Fruit fly (Drosophila melanogaster) whole organism, embryonic: ENCODE measurements around the gene CG15337.

Experiments used
- Adf1 ChIP-seq: fragments of 200-800 bp; sonication (Bioruptor generic); IDR thresholded peaks from 2 replicates; pipeline ENCODE4 v1.3.6; 2022; ENCODE audit warnings: missing biosample characterization, missing genetic modification characterization
- Asciz ChIP-seq: fragments of 200-800 bp; sonication (Bioruptor generic); optimal IDR thresholded peaks from 2 replicates; lab custom pipeline; 2017; ENCODE audit warnings: missing biosample characterization, mild to moderate bottlenecking, missing genetic modification characterization, missing genetic modification reagents
- CG10321 ChIP-seq: fragments of 200-800 bp; sonication (Bioruptor generic); IDR thresholded peaks from 2 replicates; pipeline ENCODE4 v1.3.6; 2022; ENCODE audit warnings: missing biosample characterization, missing genetic modification characterization
- CG10979 ChIP-seq: fragments of 200-800 bp; sonication (Bioruptor generic); optimal IDR thresholded peaks from 2 replicates; lab custom pipeline; 2018; ENCODE audit warnings: missing biosample characterization, mild to moderate bottlenecking, missing genetic modification characterization, moderate library complexity
- CG11093 ChIP-seq: fragments of 200-800 bp; sonication (Bioruptor generic); IDR thresholded peaks from 3 replicates; pipeline ENCODE4 v1.3.6; 2022; ENCODE audit warnings: missing biosample characterization, missing genetic modification characterization
- CG11398 ChIP-seq: fragments of 200-800 bp; sonication (Bioruptor generic); optimal IDR thresholded peaks from 2 replicates; lab custom pipeline; 2016; ENCODE audit warnings: missing biosample characterization, missing genetic modification characterization
- CG12391 ChIP-seq: fragments of 200-800 bp; sonication (Bioruptor generic); optimal IDR thresholded peaks from 3 replicates; lab custom pipeline; 2018; ENCODE audit warnings: missing biosample characterization, mild to moderate bottlenecking, missing genetic modification characterization, moderate library complexity
- CG14667 ChIP-seq: fragments of 200-800 bp; sonication (Bioruptor generic); IDR thresholded peaks from 2 replicates; pipeline ENCODE4 v1.3.6; 2022; ENCODE audit warnings: missing biosample characterization, missing genetic modification characterization
- CG2120 ChIP-seq: fragments of 200-800 bp; sonication (Bioruptor generic); optimal IDR thresholded peaks from 3 replicates; lab custom pipeline; 2016; ENCODE audit warnings: missing biosample characterization, missing genetic modification characterization
- CG2202 ChIP-seq: fragments of 200-800 bp; sonication (Bioruptor generic); optimal IDR thresholded peaks from 2 replicates; lab custom pipeline; 2018; ENCODE audit warnings: missing biosample characterization, mild to moderate bottlenecking, missing genetic modification characterization
- CG2712 ChIP-seq: fragments of 200-800 bp; optimal IDR thresholded peaks from 3 replicates; lab custom pipeline; 2019; ENCODE audit warnings: missing biosample characterization, mild to moderate bottlenecking, missing genetic modification characterization, moderate library complexity
- CG30431 ChIP-seq: fragments of 200-800 bp; sonication (Bioruptor generic); optimal IDR thresholded peaks from 2 replicates; lab custom pipeline; 2017; ENCODE audit warnings: missing biosample characterization, missing genetic modification characterization
- CG32767 ChIP-seq: fragments of 200-800 bp; sonication (Bioruptor generic); IDR thresholded peaks from 2 replicates; pipeline ENCODE4 v1.3.6; 2022; ENCODE audit warnings: missing biosample characterization, missing genetic modification characterization
- CG32772 ChIP-seq: fragments of 200-800 bp; sonication (Bioruptor generic); IDR thresholded peaks from 2 replicates; pipeline ENCODE4 v1.3.6; 2022; ENCODE audit warnings: missing biosample characterization, missing genetic modification characterization
- CG3726 ChIP-seq: fragments of 200-800 bp; sonication (Bioruptor generic); IDR thresholded peaks from 3 replicates; pipeline ENCODE4, ENCODE4 v1.3.6; 2022; ENCODE audit warnings: missing biosample characterization, missing genetic modification characterization
- CG6791 ChIP-seq: fragments of 200-800 bp; sonication (Bioruptor generic); IDR thresholded peaks from 3 replicates; pipeline ENCODE4 v1.3.6; 2022; ENCODE audit warnings: missing biosample characterization, missing genetic modification characterization; ENCODE audit not compliant: partially characterized antibody
- CG7839 ChIP-seq: fragments of 200-800 bp; sonication (Bioruptor generic); optimal IDR thresholded peaks from 3 replicates; lab custom pipeline; 2018; ENCODE audit warnings: missing biosample characterization, mild to moderate bottlenecking, missing genetic modification characterization, moderate library complexity
- CrebB ChIP-seq: fragments of 200-800 bp; sonication (Bioruptor generic); optimal IDR thresholded peaks from 3 replicates; lab custom pipeline; 2018; ENCODE audit warnings: missing biosample characterization, mild to moderate bottlenecking, missing genetic modification characterization
- HLH4C ChIP-seq: fragments of 200-800 bp; sonication (Bioruptor generic); IDR thresholded peaks from 3 replicates; pipeline ENCODE4 v1.3.6; 2022; ENCODE audit warnings: missing biosample characterization, missing genetic modification characterization; ENCODE audit not compliant: partially characterized antibody
- Hr39 ChIP-seq: fragments of >200 bp; optimal IDR thresholded peaks from 2 replicates; lab custom pipeline; 2017
- Mad ChIP-seq: fragments of 200-800 bp; sonication (Bioruptor generic); optimal IDR thresholded peaks from 2 replicates; lab custom pipeline; 2016; ENCODE audit warnings: missing biosample characterization, missing genetic modification characterization
- Nf-YB ChIP-seq: fragments of 200-800 bp; sonication (Bioruptor generic); optimal IDR thresholded peaks from 3 replicates; lab custom pipeline; 2019; ENCODE audit warnings: missing biosample characterization, mild to moderate bottlenecking, missing genetic modification characterization, moderate library complexity
- Rfx ChIP-seq: fragments of 200-800 bp; sonication (Bioruptor generic); IDR thresholded peaks from 2 replicates; pipeline ENCODE4 v1.3.6; 2022; ENCODE audit warnings: missing biosample characterization, missing genetic modification characterization
- Tbp ChIP-seq: fragments of >200 bp; optimal IDR thresholded peaks from 2 replicates; lab custom pipeline; 2018; ENCODE audit warnings: missing biosample characterization, missing genetic modification characterization
- bbx ChIP-seq: fragments of 200-800 bp; sonication (Bioruptor generic); IDR thresholded peaks from 2 replicates; pipeline ENCODE4 v1.3.6; 2022; ENCODE audit warnings: missing biosample characterization, missing genetic modification characterization; ENCODE audit not compliant: partially characterized antibody
- br ChIP-seq: fragments of >200 bp; optimal IDR thresholded peaks from 2 replicates; lab custom pipeline; 2017
- caup ChIP-seq: fragments of 200-800 bp; sonication (Bioruptor generic); optimal IDR thresholded peaks from 3 replicates; lab custom pipeline; 2017; ENCODE audit warnings: missing biosample characterization, mild to moderate bottlenecking, missing genetic modification characterization, moderate library complexity; ENCODE audit not compliant: severe bottlenecking
- corto ChIP-seq: fragments of 200-800 bp; sonication (Bioruptor generic); optimal IDR thresholded peaks from 2 replicates; lab custom pipeline; 2016; ENCODE audit warnings: missing biosample characterization, mild to moderate bottlenecking, missing genetic modification characterization, moderate library complexity
- cwo ChIP-seq: fragments of 200-800 bp; sonication (Bioruptor generic); optimal IDR thresholded peaks from 3 replicates; lab custom pipeline; 2017; ENCODE audit warnings: missing biosample characterization, missing genetic modification characterization, mild to moderate bottlenecking, moderate library complexity, missing genetic modification reagents
- fd102C ChIP-seq: fragments of 200-800 bp; sonication (Bioruptor generic); optimal IDR thresholded peaks from 2 replicates; lab custom pipeline; 2018; ENCODE audit warnings: missing biosample characterization, mild to moderate bottlenecking, missing genetic modification characterization, moderate library complexity
- ftz-f1 ChIP-seq: fragments of 200-800 bp; sonication (Bioruptor generic); optimal IDR thresholded peaks from 2 replicates; lab custom pipeline; 2016; ENCODE audit warnings: missing biosample characterization, missing genetic modification characterization
- gce ChIP-seq: fragments of 200-800 bp; sonication (Bioruptor generic); IDR thresholded peaks from 3 replicates; pipeline ENCODE4 v1.3.6; 2022; ENCODE audit warnings: missing biosample characterization, missing genetic modification characterization
- gro ChIP-seq: fragments of 200-800 bp; sonication (Bioruptor generic); optimal IDR thresholded peaks from 2 replicates; lab custom pipeline; 2016; ENCODE audit warnings: missing biosample characterization, missing genetic modification characterization
- gt ChIP-seq: fragments of 200-800 bp; sonication (Bioruptor generic); IDR thresholded peaks from 2 replicates; pipeline ENCODE4 v1.3.6; 2022; ENCODE audit warnings: missing biosample characterization, missing genetic modification characterization
- ham ChIP-seq: fragments of 200-800 bp; sonication (Bioruptor generic); IDR thresholded peaks from 2 replicates; pipeline ENCODE4 v1.3.6; 2022; ENCODE audit warnings: missing biosample characterization, missing genetic modification characterization
- hkb ChIP-seq, 2 experiments: fragments of 200-800 bp in 1 of 2; fragments of >200 bp in 1 of 2; sonication (Bioruptor generic) in 1 of 2; IDR thresholded peaks in 1 of 2; optimal IDR thresholded peaks in 1 of 2; 2 replicates each; pipeline versions ENCODE4 v1.3.6 to Lab custom; 2017 to 2022; ENCODE audit warnings: missing biosample characterization in 1 of 2, missing genetic modification characterization in 1 of 2
- lbe ChIP-seq: fragments of 200-800 bp; sonication (Bioruptor generic); optimal IDR thresholded peaks from 2 replicates; lab custom pipeline; 2016; ENCODE audit warnings: missing biosample characterization, mild to moderate bottlenecking, missing genetic modification characterization
- lmd ChIP-seq: fragments of 200-800 bp; sonication (Bioruptor generic); IDR thresholded peaks from 2 replicates; pipeline ENCODE4 v1.3.6; 2022; ENCODE audit warnings: missing biosample characterization, missing genetic modification characterization
- mld ChIP-seq: fragments of 200-800 bp; sonication (Bioruptor generic); IDR thresholded peaks from 3 replicates; pipeline ENCODE4 v1.3.6; 2022; ENCODE audit warnings: missing biosample characterization, missing genetic modification characterization; ENCODE audit not compliant: partially characterized antibody
- oc ChIP-seq: fragments of 200-800 bp; sonication (Bioruptor generic); optimal IDR thresholded peaks from 2 replicates; lab custom pipeline; 2018; ENCODE audit warnings: missing biosample characterization, mild to moderate bottlenecking, missing genetic modification characterization, moderate library complexity
- peb ChIP-seq: fragments of 200-800 bp; sonication (Bioruptor generic); IDR thresholded peaks from 2 replicates; pipeline ENCODE4 v1.3.6; 2022; ENCODE audit warnings: missing biosample characterization, missing genetic modification characterization
- pho ChIP-seq: fragments of 200-800 bp; sonication (Bioruptor generic); optimal IDR thresholded peaks from 2 replicates; lab custom pipeline; 2016; ENCODE audit warnings: missing biosample characterization, missing genetic modification characterization
- schlank ChIP-seq: fragments of 200-800 bp; sonication (Bioruptor generic); optimal IDR thresholded peaks from 2 replicates; lab custom pipeline; 2018; ENCODE audit warnings: missing biosample characterization, mild to moderate bottlenecking, missing genetic modification characterization
- sisA ChIP-seq: fragments of 200-800 bp; sonication (Bioruptor generic); IDR thresholded peaks from 2 replicates; pipeline ENCODE4 v1.3.6; 2022; ENCODE audit warnings: missing biosample characterization, missing genetic modification characterization
- slbo ChIP-seq: fragments of 200-800 bp; sonication (Bioruptor generic); IDR thresholded peaks from 2 replicates; pipeline ENCODE4 v1.3.6; 2022; ENCODE audit warnings: missing biosample characterization, missing genetic modification characterization
- stwl ChIP-seq: fragments of 200-800 bp; sonication (Bioruptor generic); optimal IDR thresholded peaks from 3 replicates; lab custom pipeline; 2018; ENCODE audit warnings: missing biosample characterization, mild to moderate bottlenecking, missing genetic modification characterization, moderate library complexity
- tio ChIP-seq: fragments of 200-800 bp; sonication (Bioruptor generic); optimal IDR thresholded peaks from 2 replicates; lab custom pipeline; 2017; ENCODE audit warnings: missing biosample characterization, missing genetic modification characterization, inconsistent platforms
- tna ChIP-seq: fragments of 200-800 bp; sonication (Bioruptor generic); IDR thresholded peaks from 2 replicates; pipeline ENCODE4 v1.3.6; 2022; ENCODE audit warnings: missing biosample characterization, missing genetic modification characterization; ENCODE audit not compliant: partially characterized antibody
- trh ChIP-seq: fragments of 200-800 bp; sonication (Bioruptor generic); optimal IDR thresholded peaks from 2 replicates; lab custom pipeline; 2016; ENCODE audit warnings: missing biosample characterization, missing genetic modification characterization
- vvl ChIP-seq: fragments of 200-800 bp; sonication (Bioruptor generic); IDR thresholded peaks from 2 replicates; pipeline ENCODE4 v1.3.6; 2022; ENCODE audit warnings: missing biosample characterization, missing genetic modification characterization

Gene CG15337

dm6 chrX:8141353-8142066, 18.3 kb upstream of the CG15337 start (continued):
- no peak for TF ChIP-seq CG12391 (tag; lab: Kevin White, UChicago)
- no peak for TF ChIP-seq sisA (GFP tag; lab: Robert Waterston, UW)
- peak; percentile 45; the same call in 1 of the 2 replicates for TF ChIP-seq Rfx (GFP tag; lab: Robert Waterston, UW)
- TF ChIP-seq CG11093 (GFP tag; lab: Robert Waterston, UW): no peak
- TF ChIP-seq bbx (GFP tag; lab: Robert Waterston, UW): no peak
- no peak for TF ChIP-seq tio (GFP tag; lab: Kevin White, UChicago)
- no peak for TF ChIP-seq CG3726 (GFP tag; lab: Robert Waterston, UW)
- TF ChIP-seq ftz-f1 (GFP tag; lab: Kevin White, UChicago): no peak
- no peak for TF ChIP-seq CG14667 (GFP tag; lab: Robert Waterston, UW)
- TF ChIP-seq schlank: no peak
- TF ChIP-seq fd102C (GFP tag; lab: Kevin White, UChicago): no peak
- no peak for TF ChIP-seq Asciz (GFP tag; lab: Kevin White, UChicago)
- peak; percentile 17 for TF ChIP-seq caup (GFP tag; lab: Kevin White, UChicago)
- TF ChIP-seq stwl: no peak
- peak; percentile 18; the same call in 1 of the 2 replicates for TF ChIP-seq vvl
- TF ChIP-seq Tbp (GFP tag; lab: Kevin White, UChicago): no peak
- no peak for TF ChIP-seq Hr39 (lab: Kevin White, UChicago)
- peak; percentile 23 for TF ChIP-seq CG2712
- TF ChIP-seq mld (GFP tag; lab: Robert Waterston, UW): no peak
- peak; percentile 19 for TF ChIP-seq Mad
- TF ChIP-seq trh: no peak
- TF ChIP-seq CG6791 (GFP tag; lab: Robert Waterston, UW): no peak
- TF ChIP-seq slbo (GFP tag; lab: Robert Waterston, UW): peak; percentile 41; the same call in 1 of the 2 replicates
- no peak for TF ChIP-seq br (lab: Kevin White, UChicago)
- no peak for TF ChIP-seq HLH4C (GFP tag; lab: Robert Waterston, UW)
- TF ChIP-seq CG2202 (tag; lab: Kevin White, UChicago): no peak
- TF ChIP-seq Adf1 (GFP tag; lab: Robert Waterston, UW): peak; percentile 64
- TF ChIP-seq corto (GFP tag; lab: Kevin White, UChicago): no peak
- TF ChIP-seq CG32772 (GFP tag; lab: Robert Waterston, UW): no peak
- TF ChIP-seq CG32767 (GFP tag; lab: Robert Waterston, UW): peak; percentile 83
- no peak for TF ChIP-seq Nf-YB (GFP tag; lab: Kevin White, UChicago)
- TF ChIP-seq CG2120 (GFP tag; lab: Kevin White, UChicago): peak; percentile 90
- TF ChIP-seq ham (GFP tag; lab: Robert Waterston, UW): no peak
- no peak for TF ChIP-seq gt (GFP tag; lab: Robert Waterston, UW)
- no peak for TF ChIP-seq hkb (optimal IDR thresholded peaks at IDR 0.05; lab: Kevin White, UChicago)
- TF ChIP-seq hkb (GFP tag; IDR thresholded peaks at IDR 0.05; lab: Robert Waterston, UW): no peak
- peak; percentile 90 for TF ChIP-seq CG10321 (GFP tag; lab: Robert Waterston, UW)
- TF ChIP-seq lmd: no peak
- TF ChIP-seq CG11398 (GFP tag; lab: Kevin White, UChicago): no peak
- TF ChIP-seq gce (GFP tag; lab: Robert Waterston, UW): no peak
- TF ChIP-seq pho (GFP tag; lab: Kevin White, UChicago): peak; percentile 8
- TF ChIP-seq CG10979 (tag; lab: Kevin White, UChicago): peak; percentile 3
- no peak for TF ChIP-seq CrebB (tag; lab: Kevin White, UChicago)
- no peak; the same call in 1 of the 2 replicates for TF ChIP-seq tna (GFP tag; lab: Robert Waterston, UW)
- TF ChIP-seq cwo (GFP tag; lab: Kevin White, UChicago): peak; percentile 39
- no peak for TF ChIP-seq lbe (GFP tag; lab: Kevin White, UChicago)
- no peak for TF ChIP-seq oc
- TF ChIP-seq CG30431 (GFP tag; lab: Kevin White, UChicago): no peak
- peak; percentile 17 for TF ChIP-seq CG7839 (tag; lab: Kevin White, UChicago)
- no peak for TF ChIP-seq gro (GFP tag; lab: Kevin White, UChicago)
- TF ChIP-seq peb (GFP tag; lab: Robert Waterston, UW): no peak
